Worm (Caenorhabditis elegans): Measurements from ENCODE around the gene garr-1.

ce11 chrIV:425546-425945 is 422 bp upstream of the garr-1 start:
- peak; percentile 5 for TF ChIP-seq snpc-4 (tag; optimal IDR thresholded peaks at IDR 0.05)
- TF ChIP-seq nhr-11 (tag; optimal IDR thresholded peaks at IDR 0.05): no peak
- TF ChIP-seq elt-1 (tag; optimal IDR thresholded peaks at IDR 0.05): no peak
- TF ChIP-seq unc-62 (GFP tag; optimal IDR thresholded peaks at IDR 0.05): no peak

Data from whole organism, L2 larva.